Fruit fly (Drosophila melanogaster) whole organism, prepupa: ENCODE data around the gene CG31176.

Source experiments
- Hr39 ChIP-seq: fragments of 200-800 bp; sonication (Bioruptor generic); optimal IDR thresholded peaks from 2 replicates; lab custom pipeline; 2016; ENCODE audit warnings: missing biosample characterization, missing genetic modification characterization
- OdsH ChIP-seq: fragments of 200-800 bp; sonication (Bioruptor generic); optimal IDR thresholded peaks from 3 replicates; lab custom pipeline; 2016; ENCODE audit warnings: missing biosample characterization, missing genetic modification characterization
- Sox14 ChIP-seq: fragments of 200-800 bp; sonication (Bioruptor generic); optimal IDR thresholded peaks from 3 replicates; lab custom pipeline; 2016; ENCODE audit warnings: missing biosample characterization, missing genetic modification characterization
- cyc ChIP-seq: fragments of 200-800 bp; sonication (Bioruptor generic); optimal IDR thresholded peaks from 3 replicates; lab custom pipeline; 2016; ENCODE audit warnings: missing biosample characterization, missing genetic modification characterization

- no peak for TF ChIP-seq OdsH (GFP tag; lab: Kevin White, UChicago)
- no peak for TF ChIP-seq Hr39 (GFP tag; lab: Kevin White, UChicago)
- TF ChIP-seq Sox14 (GFP tag; lab: Kevin White, UChicago) = peak; percentile 14
- TF ChIP-seq cyc (GFP tag; lab: Kevin White, UChicago) = no peak
Observed at dm6 chr3R:21630226-21630857, 89.1 kb downstream of the CG31176 start.
